Worm (Caenorhabditis elegans): ENCODE measurements around the gene lig-1.

lig-1 gene

ce11 chrV:10811763-10812162 lies 2.1 kb upstream of the lig-1 start, which contains the start of gene C29A12.22:
TSS of gene C29A12.22 (plus strand) at chrV:10812063.
- no peak for TF ChIP-seq unc-62 (GFP tag; optimal IDR thresholded peaks at IDR 0.05)
- no peak for TF ChIP-seq ham-2 (GFP tag; optimal IDR thresholded peaks at IDR 0.05)

- TF ChIP-seq ceh-43 (GFP tag; optimal IDR thresholded peaks at IDR 0.05), result no peak
- no peak for TF ChIP-seq bed-3 (GFP tag; optimal IDR thresholded peaks at IDR 0.05)
- no peak for TF ChIP-seq lin-32 (GFP tag; optimal IDR thresholded peaks at IDR 0.05)
- TF ChIP-seq nhr-237 (tag; optimal IDR thresholded peaks at IDR 0.05), result no peak
- no peak for TF ChIP-seq nhr-76 (tag; optimal IDR thresholded peaks at IDR 0.05)
- no peak for TF ChIP-seq nhr-2 (tag; optimal IDR thresholded peaks at IDR 0.05)
- TF ChIP-seq M03D4.4 (tag; optimal IDR thresholded peaks at IDR 0.05), result no peak
- TF ChIP-seq snpc-4 (tag; optimal IDR thresholded peaks at IDR 0.05), result no peak
- TF ChIP-seq elt-3 (tag; optimal IDR thresholded peaks at IDR 0.05), result no peak
- no peak for TF ChIP-seq mab-5 (tag; optimal IDR thresholded peaks at IDR 0.05)
- no peak for TF ChIP-seq unc-120 (tag; optimal IDR thresholded peaks at IDR 0.05; ENCODE audit: poor library complexity, severe bottlenecking)
- TF ChIP-seq tbx-8 (GFP tag; optimal IDR thresholded peaks at IDR 0.05), result no peak
- TF ChIP-seq zip-8 (tag; optimal IDR thresholded peaks at IDR 0.05), result no peak
- TF ChIP-seq lin-13 (tag; optimal IDR thresholded peaks at IDR 0.05), result no peak
- TF ChIP-seq ceh-39 (tag; optimal IDR thresholded peaks at IDR 0.05), result no peak
- no peak for TF ChIP-seq ceh-83 (GFP tag; optimal IDR thresholded peaks at IDR 0.05)
- TF ChIP-seq unc-39 (tag; optimal IDR thresholded peaks at IDR 0.05), result no peak
- TF ChIP-seq elt-1 (tag; optimal IDR thresholded peaks at IDR 0.05; ENCODE audit: borderline replicate concordance, insufficient read depth), result no peak
- no peak for TF ChIP-seq lsy-2 (tag; optimal IDR thresholded peaks at IDR 0.05)
Measured at ce11 chrV:10814333-10814732, 427 bp downstream of the lig-1 start.

ce11 chrV:10816831-10817230 lies 2.9 kb downstream of the lig-1 start:
- TF ChIP-seq snpc-4 (tag; optimal IDR thresholded peaks at IDR 0.05), result no peak
- no peak for TF ChIP-seq nhr-12 (tag; optimal IDR thresholded peaks at IDR 0.05)
- peak; percentile 88 for TF ChIP-seq ces-1 (GFP tag; optimal IDR thresholded peaks at IDR 0.05)

ce11 chrV:10818498-10818897 lies 4.6 kb downstream of the lig-1 start:
- no peak for TF ChIP-seq bed-3 (GFP tag; optimal IDR thresholded peaks at IDR 0.05)
- no peak for TF ChIP-seq nhr-237 (tag; optimal IDR thresholded peaks at IDR 0.05)
- no peak for TF ChIP-seq cnd-1 (tag; optimal IDR thresholded peaks at IDR 0.05)
- no peak for TF ChIP-seq ham-2 (GFP tag; optimal IDR thresholded peaks at IDR 0.05)
- no peak for TF ChIP-seq ceh-43 (GFP tag; optimal IDR thresholded peaks at IDR 0.05)
- TF ChIP-seq tbx-8 (GFP tag; optimal IDR thresholded peaks at IDR 0.05), result no peak
- no peak for TF ChIP-seq mls-2 (tag; optimal IDR thresholded peaks at IDR 0.05)
- TF ChIP-seq ces-1 (GFP tag; optimal IDR thresholded peaks at IDR 0.05), result peak; percentile 94

ce11 chrV:10824711-10825110 lies 10.8 kb downstream of the lig-1 start, which contains the start of gene nrx-1:
TSS of gene nrx-1 (plus strand) at chrV:10825011.
- TF ChIP-seq ztf-11 (tag; optimal IDR thresholded peaks at IDR 0.05) (no peak), ceh-43 (GFP tag; optimal IDR thresholded peaks at IDR 0.05) (no peak), sptf-1 (tag; optimal IDR thresholded peaks at IDR 0.05) (no peak), unc-62 (GFP tag; optimal IDR thresholded peaks at IDR 0.05) (no peak), flh-1 (GFP tag; optimal IDR thresholded peaks at IDR 0.05) (no peak), nhr-28 (tag; optimal IDR thresholded peaks at IDR 0.05) (no peak), snpc-4 (tag; optimal IDR thresholded peaks at IDR 0.05) (no peak), nhr-12 (tag; optimal IDR thresholded peaks at IDR 0.05) (no peak), ceh-39 (tag; optimal IDR thresholded peaks at IDR 0.05) (no peak), ceh-83 (GFP tag; optimal IDR thresholded peaks at IDR 0.05) (no peak), cnd-1 (tag; optimal IDR thresholded peaks at IDR 0.05) (no peak), lin-13 (tag; optimal IDR thresholded peaks at IDR 0.05) (no peak), sem-2 (GFP tag; optimal IDR thresholded peaks at IDR 0.05) (no peak), elt-3 (tag; optimal IDR thresholded peaks at IDR 0.05) (no peak), blmp-1 (tag; optimal IDR thresholded peaks at IDR 0.05) (no peak), mls-2 (tag; optimal IDR thresholded peaks at IDR 0.05) (no peak), bed-3 (GFP tag; optimal IDR thresholded peaks at IDR 0.05) (no peak)

- TF ChIP-seq ham-2 (GFP tag; optimal IDR thresholded peaks at IDR 0.05) (no peak), sem-2 (GFP tag; optimal IDR thresholded peaks at IDR 0.05) (no peak), mep-1 (tag; optimal IDR thresholded peaks at IDR 0.05) (no peak), drap-1 (GFP tag; optimal IDR thresholded peaks at IDR 0.05) (no peak), sptf-1 (tag; optimal IDR thresholded peaks at IDR 0.05) (no peak), flh-1 (GFP tag; optimal IDR thresholded peaks at IDR 0.05) (no peak), zip-8 (tag; optimal IDR thresholded peaks at IDR 0.05) (no peak), nhr-237 (tag; optimal IDR thresholded peaks at IDR 0.05) (no peak), M03D4.4 (tag; optimal IDR thresholded peaks at IDR 0.05) (no peak), ceh-83 (GFP tag; optimal IDR thresholded peaks at IDR 0.05) (no peak), unc-62 (GFP tag; optimal IDR thresholded peaks at IDR 0.05) (no peak), snpc-4 (tag; optimal IDR thresholded peaks at IDR 0.05) (no peak), tbx-8 (GFP tag; optimal IDR thresholded peaks at IDR 0.05) (no peak), lsy-2 (tag; optimal IDR thresholded peaks at IDR 0.05) (no peak), ztf-11 (tag; optimal IDR thresholded peaks at IDR 0.05) (no peak), nhr-12 (tag; optimal IDR thresholded peaks at IDR 0.05) (no peak), bed-3 (GFP tag; optimal IDR thresholded peaks at IDR 0.05) (no peak)
Measured at ce11 chrV:10832862-10833261, 19.0 kb downstream of the lig-1 start.
